Worm (Caenorhabditis elegans) whole organism, L2 larva: ENCODE measurements around the gene ZK370.4.

Experiments
- C34F6.9 ChIP-seq: fragments of 150-350 bp; optimal IDR thresholded peaks from 2 replicates; lab custom pipeline; 2014; ENCODE audit warnings: missing biosample characterization, missing genetic modification characterization
- F13H6.1 ChIP-seq: sonication (generic microtip); optimal IDR thresholded peaks from 2 replicates; lab custom pipeline; 2016; ENCODE audit warnings: missing genetic modification characterization, missing compliant biosample characterization
- R02D3.7 ChIP-seq: fragments of 150-350 bp; optimal IDR thresholded peaks from 2 replicates; lab custom pipeline; 2014; ENCODE audit warnings: missing biosample characterization, missing genetic modification characterization
- aly-2 ChIP-seq: fragments of 150-350 bp; optimal IDR thresholded peaks from 2 replicates; lab custom pipeline; 2014; ENCODE audit warnings: missing biosample characterization, missing genetic modification characterization
- ama-1 ChIP-seq: fragments of 150-350 bp; optimal IDR thresholded peaks from 2 replicates; lab custom pipeline; 2018; ENCODE audit warnings: inconsistent platforms
- blmp-1 ChIP-seq: sonication (generic microtip); optimal IDR thresholded peaks from 2 replicates; lab custom pipeline; 2017; ENCODE audit warnings: missing genetic modification characterization, mild to moderate bottlenecking, missing compliant biosample characterization, antibody characterized with exemption, moderate library complexity; ENCODE audit not compliant: insufficient read depth
- ceh-16 ChIP-seq: fragments of 150-350 bp; optimal IDR thresholded peaks from 2 replicates; lab custom pipeline; 2014; ENCODE audit warnings: missing biosample characterization, missing genetic modification characterization
- ceh-82 ChIP-seq: fragments of 150-350 bp; optimal IDR thresholded peaks from 2 replicates; lab custom pipeline; 2014; ENCODE audit warnings: missing biosample characterization, missing genetic modification characterization
- crh-2 ChIP-seq: sonication (generic microtip); optimal IDR thresholded peaks from 2 replicates; lab custom pipeline; 2017; ENCODE audit warnings: missing biosample characterization, missing genetic modification characterization
- dmd-4 ChIP-seq: sonication (generic microtip); optimal IDR thresholded peaks from 2 replicates; lab custom pipeline; 2017; ENCODE audit warnings: missing biosample characterization, missing genetic modification characterization
- egl-27 ChIP-seq: sonication (generic microtip); optimal IDR thresholded peaks from 3 replicates; lab custom pipeline; 2017; ENCODE audit warnings: missing biosample characterization, missing genetic modification reagents, missing genetic modification characterization
- elt-1 ChIP-seq: fragments of 150-350 bp; optimal IDR thresholded peaks from 2 replicates; lab custom pipeline; 2014; ENCODE audit warnings: missing biosample characterization, missing genetic modification characterization
- elt-3 ChIP-seq: sonication (generic microtip); optimal IDR thresholded peaks from 2 replicates; lab custom pipeline; 2017; ENCODE audit warnings: missing biosample characterization, missing genetic modification characterization
- fos-1 ChIP-seq: fragments of 150-350 bp; optimal IDR thresholded peaks from 2 replicates; lab custom pipeline; 2014; ENCODE audit warnings: missing biosample characterization, missing genetic modification characterization
- gmeb-1 ChIP-seq: fragments of 150-350 bp; optimal IDR thresholded peaks from 2 replicates; lab custom pipeline; 2014; ENCODE audit warnings: missing biosample characterization, missing genetic modification characterization
- lin-11 ChIP-seq: fragments of 150-350 bp; sonication (generic microtip); optimal IDR thresholded peaks from 2 replicates; lab custom pipeline; 2014; ENCODE audit warnings: missing biosample characterization, missing genetic modification characterization, inconsistent platforms, mixed read lengths
- lin-13 ChIP-seq: fragments of 150-350 bp; optimal IDR thresholded peaks from 2 replicates; lab custom pipeline; 2014; ENCODE audit warnings: missing biosample characterization, missing genetic modification reagents, missing genetic modification characterization
- lsy-2 ChIP-seq, 2 experiments: fragments of 150-350 bp in 1 of 2; sonication (generic microtip) in 1 of 2; optimal IDR thresholded peaks; 2 replicates each; lab custom pipeline; 2014 to 2017; ENCODE audit warnings: missing biosample characterization in 2 of 2, missing genetic modification characterization in 2 of 2
- mab-5 ChIP-seq: fragments of 150-350 bp; optimal IDR thresholded peaks from 2 replicates; lab custom pipeline; 2014; ENCODE audit warnings: missing biosample characterization, missing genetic modification characterization
- mbf-1 ChIP-seq: sonication (generic microtip); optimal IDR thresholded peaks from 2 replicates; lab custom pipeline; 2017; ENCODE audit warnings: missing biosample characterization, missing genetic modification characterization
- mdl-1 ChIP-seq, 2 experiments: fragments of 150-350 bp in 1 of 2; sonication (generic microtip) in 1 of 2; optimal IDR thresholded peaks; 2 replicates each; lab custom pipeline; 2017; ENCODE audit warnings: missing biosample characterization in 2 of 2, missing genetic modification characterization in 2 of 2
- nhr-10 ChIP-seq: sonication (generic microtip); optimal IDR thresholded peaks from 2 replicates; lab custom pipeline; 2017; ENCODE audit warnings: missing biosample characterization, missing genetic modification characterization
- nhr-11 ChIP-seq: fragments of 150-350 bp; optimal IDR thresholded peaks from 2 replicates; lab custom pipeline; 2014; ENCODE audit warnings: missing biosample characterization, missing genetic modification characterization
- nhr-129 ChIP-seq: fragments of 150-350 bp; optimal IDR thresholded peaks from 2 replicates; lab custom pipeline; 2014; ENCODE audit warnings: missing biosample characterization, missing genetic modification characterization
- nhr-21 ChIP-seq: fragments of 150-350 bp; optimal IDR thresholded peaks from 2 replicates; lab custom pipeline; 2014; ENCODE audit warnings: missing biosample characterization, missing genetic modification characterization
- nhr-23 ChIP-seq: fragments of 150-350 bp; optimal IDR thresholded peaks from 2 replicates; lab custom pipeline; 2014; ENCODE audit warnings: missing biosample characterization, missing genetic modification reagents, missing genetic modification characterization
- nhr-237 ChIP-seq: fragments of 150-350 bp; optimal IDR thresholded peaks from 2 replicates; lab custom pipeline; 2014; ENCODE audit warnings: missing biosample characterization, missing genetic modification characterization
- nhr-25 ChIP-seq: fragments of 150-350 bp; sonication (generic microtip); optimal IDR thresholded peaks from 3 replicates; lab custom pipeline; 2014; ENCODE audit warnings: missing biosample characterization, missing genetic modification characterization
- nhr-77 ChIP-seq: fragments of 150-350 bp; optimal IDR thresholded peaks from 2 replicates; lab custom pipeline; 2014; ENCODE audit warnings: missing biosample characterization, missing genetic modification characterization
- peb-1 ChIP-seq: fragments of 150-350 bp; optimal IDR thresholded peaks from 2 replicates; lab custom pipeline; 2014; ENCODE audit warnings: missing biosample characterization, missing genetic modification characterization
- sem-4 ChIP-seq: fragments of 150-350 bp; optimal IDR thresholded peaks from 2 replicates; lab custom pipeline; 2014; ENCODE audit warnings: missing biosample characterization, missing genetic modification reagents, missing genetic modification characterization
- skn-1 ChIP-seq: sonication (generic microtip); optimal IDR thresholded peaks from 2 replicates; lab custom pipeline; 2017; ENCODE audit warnings: missing biosample characterization, missing genetic modification characterization
- sma-3 ChIP-seq: sonication (generic microtip); optimal IDR thresholded peaks from 2 replicates; lab custom pipeline; 2016; ENCODE audit warnings: missing genetic modification reagents, missing genetic modification characterization, missing compliant biosample characterization
- sma-9 ChIP-seq, 2 experiments: fragments of 150-350 bp in 1 of 2; sonication (generic microtip) in 1 of 2; optimal IDR thresholded peaks; 2 replicates each; lab custom pipeline; 2014 to 2016; ENCODE audit warnings: missing genetic modification characterization in 2 of 2, mild to moderate bottlenecking in 1 of 2, missing biosample characterization in 1 of 2, missing compliant biosample characterization in 1 of 2, missing genetic modification reagents in 1 of 2, moderate library complexity in 1 of 2
- snpc-4 ChIP-seq: fragments of 150-350 bp; optimal IDR thresholded peaks from 2 replicates; lab custom pipeline; 2014; ENCODE audit warnings: missing biosample characterization, missing genetic modification characterization
- unc-39 ChIP-seq: fragments of 150-350 bp; optimal IDR thresholded peaks from 2 replicates; lab custom pipeline; 2014; ENCODE audit warnings: missing biosample characterization, missing genetic modification characterization
- unc-55 ChIP-seq: fragments of 150-350 bp; sonication (generic microtip); optimal IDR thresholded peaks from 3 replicates; lab custom pipeline; 2014; ENCODE audit warnings: missing biosample characterization, missing genetic modification reagents, missing genetic modification characterization
- ztf-1 ChIP-seq: fragments of 200-800 bp; sonication (Bioruptor generic); conservative IDR thresholded peaks from 2 replicates; pipeline ENCODE4 v1.3.6; 2022; ENCODE audit warnings: missing genetic modification characterization, missing compliant biosample characterization
- ztf-11 ChIP-seq: sonication (generic microtip); optimal IDR thresholded peaks from 2 replicates; lab custom pipeline; 2017; ENCODE audit warnings: missing biosample characterization, missing genetic modification characterization

The ZK370.4 gene

ce11 chrIII:8750606-8751005 is 19.4 kb upstream of the ZK370.4 start, which contains the start of gene ugtp-1:
Gene ugtp-1 (minus strand): TSS chrIII:8750706.
- TF ChIP-seq nhr-77 (tag; lab: Kevin White, UChicago) (no peak), elt-3 (no peak), F13H6.1 (no peak), blmp-1 (no peak), mbf-1 (tag; lab: Kevin White, UChicago) (no peak), nhr-25 (tag; lab: Kevin White, UChicago) (no peak), nhr-237 (tag; lab: Kevin White, UChicago) (no peak), sma-3 (GFP tag; lab: Kevin White, UChicago) (no peak), unc-55 (no peak)

ce11 chrIII:8749487-8749886 is 18.3 kb upstream of the ZK370.4 start, which contains the start of gene sma-2:
Gene sma-2 (plus strand): TSS chrIII:8749680.
- TF ChIP-seq sma-9 (GFP tag; optimal IDR thresholded peaks at IDR 0.05; lab: Kevin White, UChicago): peak; percentile 91
- TF ChIP-seq sma-9 (tag; optimal IDR thresholded peaks at IDR 0.05; lab: Kevin White, UChicago): no peak
- TF ChIP-seq peb-1 (tag; lab: Kevin White, UChicago): no peak
- no peak for TF ChIP-seq ztf-1 (GFP tag; lab: Robert Waterston, UW)
- TF ChIP-seq gmeb-1: peak; percentile 72
- TF ChIP-seq elt-1 (tag; lab: Kevin White, UChicago): no peak
- TF ChIP-seq lsy-2 (tag; optimal IDR thresholded peaks at IDR 0.05; lab: Kevin White, UChicago): peak in 1 of 2 experiments; percentile 45
- TF ChIP-seq nhr-11 (tag; lab: Kevin White, UChicago): no peak
- TF ChIP-seq lin-13 (GFP tag; lab: Kevin White, UChicago): no peak
- no peak for TF ChIP-seq lin-11
- no peak for TF ChIP-seq mab-5
- TF ChIP-seq crh-2: peak; percentile 85
- TF ChIP-seq mdl-1 (tag; optimal IDR thresholded peaks at IDR 0.05; lab: Kevin White, UChicago): peak in 1 of 2 experiments; percentile 16
- TF ChIP-seq nhr-23 (tag; lab: Kevin White, UChicago): no peak
- TF ChIP-seq ztf-11: no peak
- no peak for TF ChIP-seq ceh-16 (tag; lab: Kevin White, UChicago)
- no peak for TF ChIP-seq sem-4 (tag; lab: Kevin White, UChicago)
- no peak for TF ChIP-seq ceh-82 (tag; lab: Kevin White, UChicago)
- no peak for TF ChIP-seq elt-3
- TF ChIP-seq nhr-129 (tag; lab: Kevin White, UChicago): peak; percentile 68
- TF ChIP-seq unc-39 (tag; lab: Kevin White, UChicago): no peak
- no peak for TF ChIP-seq aly-2
- TF ChIP-seq blmp-1: no peak
- peak; percentile 98 for TF ChIP-seq fos-1 (tag; lab: Kevin White, UChicago)
- no peak for TF ChIP-seq snpc-4 (tag; lab: Kevin White, UChicago)
- peak; percentile 15 for TF ChIP-seq egl-27
- no peak for TF ChIP-seq R02D3.7 (tag; lab: Kevin White, UChicago)
- peak; percentile 99 for TF ChIP-seq sma-3 (GFP tag; lab: Kevin White, UChicago)
- peak; percentile 74 for TF ChIP-seq nhr-25 (tag; lab: Kevin White, UChicago)
- TF ChIP-seq nhr-21 (tag; lab: Kevin White, UChicago): peak; percentile 52
- peak; percentile 88 for TF ChIP-seq F13H6.1
- TF ChIP-seq mbf-1 (tag; lab: Kevin White, UChicago): no peak
- TF ChIP-seq nhr-77 (tag; lab: Kevin White, UChicago): no peak
- no peak for TF ChIP-seq unc-55
- no peak for TF ChIP-seq nhr-10
- TF ChIP-seq ama-1 (lab: Kevin White, UChicago): no peak
- TF ChIP-seq C34F6.9 (tag; lab: Kevin White, UChicago): peak; percentile 29
- TF ChIP-seq dmd-4: no peak

ce11 chrIII:8748620-8749019 is 17.4 kb upstream of the ZK370.4 start:
- TF ChIP-seq skn-1 (tag; lab: Kevin White, UChicago) (peak; percentile 22), sma-3 (GFP tag; lab: Kevin White, UChicago) (peak; percentile 40), F13H6.1 (peak; percentile 41), fos-1 (tag; lab: Kevin White, UChicago) (peak; percentile 92), nhr-11 (tag; lab: Kevin White, UChicago) (no peak), elt-1 (tag; lab: Kevin White, UChicago) (no peak), crh-2 (peak; percentile 69), sma-9 (GFP tag; optimal IDR thresholded peaks at IDR 0.05; lab: Kevin White, UChicago) (peak; percentile 22), sma-9 (tag; optimal IDR thresholded peaks at IDR 0.05; lab: Kevin White, UChicago) (no peak)
- TF ChIP-seq, all 48 proteins: peak for 6
